Fruit fly (Drosophila melanogaster): ENCODE measurements around the gene Syx7.

- TF ChIP-seq rn (GFP tag; IDR thresholded peaks at IDR 0.05) (no peak), CG34367 (tag; optimal IDR thresholded peaks at IDR 0.05) (no peak), EcR (GFP tag; optimal IDR thresholded peaks at IDR 0.05) (no peak), fd96Ca (GFP tag; IDR thresholded peaks at IDR 0.05) (no peak), CG8159 (tag; optimal IDR thresholded peaks at IDR 0.05) (no peak), Pif1A (GFP tag; optimal IDR thresholded peaks at IDR 0.05) (no peak), CG14655 (GFP tag; optimal IDR thresholded peaks at IDR 0.05) (no peak), CG9948 (tag; optimal IDR thresholded peaks at IDR 0.05) (no peak), CG12605 (GFP tag; IDR thresholded peaks at IDR 0.05) (no peak), Pif1B (GFP tag; optimal IDR thresholded peaks at IDR 0.05) (no peak), CG15710 (tag; optimal IDR thresholded peaks at IDR 0.05) (no peak), Ets98B (GFP tag; IDR thresholded peaks at IDR 0.05) (no peak), CG8301 (tag; optimal IDR thresholded peaks at IDR 0.05) (no peak), CG10348 (GFP tag; IDR thresholded peaks at IDR 0.05) (no peak)
Observed at dm6 chr3L:21482100-21482499, 36.5 kb downstream of the Syx7 start.

Measured in whole organism, pupa.